Worm (Caenorhabditis elegans): ENCODE results near the gene M163.5.

M163.5 gene

DNA sequence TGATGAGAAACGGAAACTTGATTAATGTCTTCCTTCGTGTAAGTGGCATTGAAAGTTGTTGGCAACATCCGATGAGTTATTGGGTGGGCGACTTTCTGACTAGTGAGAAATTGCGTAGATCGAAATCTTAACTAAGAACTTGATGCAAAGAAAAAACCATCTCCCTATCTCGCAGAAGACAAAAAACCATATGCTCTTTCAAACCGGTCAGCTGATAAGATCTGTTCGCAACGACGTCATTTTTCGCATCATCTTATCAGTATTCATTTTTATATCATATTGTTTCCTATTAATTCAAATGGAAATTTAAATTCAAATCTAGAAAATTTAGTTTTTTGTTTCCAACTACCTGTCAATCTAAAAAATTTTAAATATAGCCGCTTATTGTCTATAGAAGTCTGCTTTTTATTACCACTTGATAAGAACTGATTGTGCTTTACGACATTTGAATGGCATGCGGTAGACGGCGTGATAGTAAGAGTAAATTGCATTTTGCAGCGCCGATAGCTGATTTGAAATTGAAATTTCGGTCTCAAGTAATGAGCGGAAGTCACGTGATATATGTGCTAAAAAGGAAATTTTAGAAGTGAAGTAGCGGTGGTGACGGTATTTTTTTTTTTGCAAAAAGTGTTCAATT lies 26.7 kb downstream of the M163.5 start (continued):
- no peak for TF ChIP-seq lin-15B (tag; optimal IDR thresholded peaks at IDR 0.05)
- TF ChIP-seq nhr-11 (tag; optimal IDR thresholded peaks at IDR 0.05) = no peak
- TF ChIP-seq tag-97 (GFP tag; IDR thresholded peaks at IDR 0.05) = no peak
- TF ChIP-seq ces-1 (GFP tag; optimal IDR thresholded peaks at IDR 0.05) = no peak
- TF ChIP-seq vab-7 (GFP tag; IDR thresholded peaks at IDR 0.05) = no peak
- TF ChIP-seq daf-16 (GFP tag; optimal IDR thresholded peaks at IDR 0.05) = peak in 1 of 2 experiments; percentile 93
- TF ChIP-seq daf-16 (tag; optimal IDR thresholded peaks at IDR 0.05) = peak; percentile 65
- peak; percentile 38 to 47 for TF ChIP-seq unc-62 (GFP tag; optimal IDR thresholded peaks at IDR 0.05 in 1 of 2)
- TF ChIP-seq unc-62 (tag; optimal IDR thresholded peaks at IDR 0.05) = no peak
- peak; percentile 88 for TF ChIP-seq saeg-2 (GFP tag; IDR thresholded peaks at IDR 0.05)
- TF ChIP-seq pha-4 (GFP tag; IDR thresholded peaks at IDR 0.05) = peak; percentile 72
- no peak for TF ChIP-seq pha-4 (tag; optimal IDR thresholded peaks at IDR 0.05)
- TF ChIP-seq nhr-102 (tag; optimal IDR thresholded peaks at IDR 0.05) = peak; percentile 94
- peak; percentile 24 for TF ChIP-seq hlh-30 (tag; optimal IDR thresholded peaks at IDR 0.05; ENCODE audit: insufficient read depth)
- peak; percentile 79 for TF ChIP-seq nhr-77 (tag; optimal IDR thresholded peaks at IDR 0.05)
- peak in 1 of 2 experiments; percentile 62 for TF ChIP-seq mdl-1 (tag; optimal IDR thresholded peaks at IDR 0.05)
- peak; percentile 99 for TF ChIP-seq tra-1 (GFP tag; IDR thresholded peaks at IDR 0.05)
- TF ChIP-seq nhr-28 (tag; optimal IDR thresholded peaks at IDR 0.05) = peak; percentile 65
- TF ChIP-seq lin-39 (tag; optimal IDR thresholded peaks at IDR 0.05) = no peak
- TF ChIP-seq duxl-1 (tag; optimal IDR thresholded peaks at IDR 0.05; ENCODE audit: poor library complexity) = no peak
- TF ChIP-seq ceh-62 (tag; optimal IDR thresholded peaks at IDR 0.05) = no peak
- no peak for TF ChIP-seq hmg-1.1 (GFP tag; IDR thresholded peaks at IDR 0.05)
- TF ChIP-seq nhr-111 (GFP tag; optimal IDR thresholded peaks at IDR 0.05) = no peak
- TF ChIP-seq gei-8 (GFP tag; optimal IDR thresholded peaks at IDR 0.05) = peak; percentile 94
- no peak for TF ChIP-seq zfp-3 (GFP tag; conservative IDR thresholded peaks at IDR 0.05)
- TF ChIP-seq Y48G9A.11 (GFP tag; IDR thresholded peaks at IDR 0.05) = no peak
- peak in 1 of 2 experiments; percentile 5 for TF ChIP-seq lsy-2 (tag; optimal IDR thresholded peaks at IDR 0.05)
- no peak for TF ChIP-seq madf-9 (GFP tag; conservative IDR thresholded peaks at IDR 0.05)
- peak; percentile 86 for TF ChIP-seq lin-1 (GFP tag; IDR thresholded peaks at IDR 0.05)
- TF ChIP-seq zip-2 (tag; optimal IDR thresholded peaks at IDR 0.05) = no peak
- TF ChIP-seq Y105C5A.15 (GFP tag; IDR thresholded peaks at IDR 0.05) = no peak

- no peak for TF ChIP-seq hmg-1.1 (GFP tag; IDR thresholded peaks at IDR 0.05)
- peak; percentile 77 for TF ChIP-seq gei-8 (GFP tag; optimal IDR thresholded peaks at IDR 0.05)
- TF ChIP-seq tra-1 (GFP tag; IDR thresholded peaks at IDR 0.05) = peak; percentile 71; the same call in 1 of the 2 replicates
- TF ChIP-seq ztf-7 (tag; optimal IDR thresholded peaks at IDR 0.05) = no peak
- peak; percentile 80 for TF ChIP-seq mep-1 (tag; optimal IDR thresholded peaks at IDR 0.05)
- peak in 1 of 2 experiments; percentile 49 for TF ChIP-seq lsy-2 (tag; optimal IDR thresholded peaks at IDR 0.05)
- no peak for TF ChIP-seq F10B5.3 (tag; optimal IDR thresholded peaks at IDR 0.05)
- peak; percentile 1 for TF ChIP-seq nhr-25 (tag; optimal IDR thresholded peaks at IDR 0.05; ENCODE audit: borderline replicate concordance, insufficient read depth)
- no peak for TF ChIP-seq nhr-10 (tag; optimal IDR thresholded peaks at IDR 0.05)
- TF ChIP-seq lim-7 (GFP tag; IDR thresholded peaks at IDR 0.05) = no peak
- no peak for TF ChIP-seq ceh-32 (tag; optimal IDR thresholded peaks at IDR 0.05; ENCODE audit: poor library complexity)
- no peak for TF ChIP-seq aly-2 (tag; optimal IDR thresholded peaks at IDR 0.05)
- peak; percentile 92 for TF ChIP-seq nhr-28 (tag; optimal IDR thresholded peaks at IDR 0.05)
- TF ChIP-seq snpc-4 (tag; optimal IDR thresholded peaks at IDR 0.05) = no peak
- TF ChIP-seq nhr-11 (tag; optimal IDR thresholded peaks at IDR 0.05) = no peak
- TF ChIP-seq mes-2 (tag; optimal IDR thresholded peaks at IDR 0.05; ENCODE audit: poor library complexity, severe bottlenecking) = no peak
- no peak for TF ChIP-seq duxl-1 (tag; optimal IDR thresholded peaks at IDR 0.05; ENCODE audit: poor library complexity)
- TF ChIP-seq R02D3.7 (tag; optimal IDR thresholded peaks at IDR 0.05) = no peak
- no peak for TF ChIP-seq mxl-2 (GFP tag; conservative IDR thresholded peaks at IDR 0.05)
- no peak for TF ChIP-seq zip-2 (tag; optimal IDR thresholded peaks at IDR 0.05)
- peak; percentile 14; the same call in 1 of the 2 replicates for TF ChIP-seq zfp-3 (GFP tag; conservative IDR thresholded peaks at IDR 0.05)
- TF ChIP-seq daf-8 (GFP tag; IDR thresholded peaks at IDR 0.05) = no peak
- no peak; the same call in 1 of the 2 replicates for TF ChIP-seq lin-29 (GFP tag; IDR thresholded peaks at IDR 0.05)
- no peak for TF ChIP-seq nhr-41 (GFP tag; IDR thresholded peaks at IDR 0.05)
- TF ChIP-seq fkh-10 (GFP tag; optimal IDR thresholded peaks at IDR 0.05) = no peak
- no peak for TF ChIP-seq skn-1 (tag; optimal IDR thresholded peaks at IDR 0.05)
- no peak for TF ChIP-seq lir-3 (tag; optimal IDR thresholded peaks at IDR 0.05)
These were observed 28.3 kb downstream of the M163.5 start for ce11 chrX:14502116-14502587.
